Worm (Caenorhabditis elegans) whole organism, L4/young adult: ENCODE measurements around the gene C08F1.11.
"Not testable (repeated sequence)": the region's sequence is repeated elsewhere in the genome, so short reads cannot be mapped to it uniquely, and the experiment has no call there.

Experiments
- W03F9.2 ChIP-seq: fragments of 150-350 bp; optimal IDR thresholded peaks from 2 replicates; lab custom pipeline; 2014; ENCODE audit warnings: missing biosample characterization, missing genetic modification characterization
- dao-5 ChIP-seq: sonication (generic microtip); optimal IDR thresholded peaks from 2 replicates; lab custom pipeline; 2016; ENCODE audit warnings: missing genotype, missing genetic modification characterization, moderate library complexity, missing compliant biosample characterization
- him-1 ChIP-seq: sonication (generic microtip); optimal IDR thresholded peaks from 2 replicates; lab custom pipeline; 2016; ENCODE audit warnings: missing genotype, missing genetic modification reagents, missing genetic modification characterization, missing compliant biosample characterization

Gene C08F1.11

ce11 chrII:1784799-1785198 is at the start of gene C08F1.11:
TSS of gene C08F1.11 (minus strand) at chrII:1784899.
- TF ChIP-seq dao-5 (tag; lab: Kevin White, UChicago) (no peak), W03F9.2 (tag; lab: Kevin White, UChicago) (no peak), him-1 (no peak)

ce11 chrII:1831883-1832388 is 47.2 kb upstream of the C08F1.11 start, which contains the start of gene math-39:
TSS of gene math-39 (plus strand) at chrII:1832338.
- TF ChIP-seq W03F9.2 (tag; lab: Kevin White, UChicago) (no peak), him-1 (no peak), dao-5 (tag; lab: Kevin White, UChicago) (no peak)

ce11 chrII:1830182-1830682 is 45.5 kb upstream of the C08F1.11 start, which contains the start of gene math-40:
TSS of gene math-40 (plus strand) at chrII:1830632.
- TF ChIP-seq dao-5 (tag; lab: Kevin White, UChicago): no peak
- TF ChIP-seq him-1: no peak
- no peak for TF ChIP-seq W03F9.2 (tag; lab: Kevin White, UChicago)

- not testable (repeated sequence) for TF ChIP-seq W03F9.2 (tag; lab: Kevin White, UChicago); him-1; dao-5 (tag; lab: Kevin White, UChicago)
These were observed 39.6 kb upstream of the C08F1.11 start, which contains the start of gene math-41 for ce11 chrII:1824329-1824728. TSS of gene math-41 (plus strand) at chrII:1824629.

ce11 chrII:1820774-1821173 is 36.1 kb upstream of the C08F1.11 start, which contains the start of gene fbxa-3:
TSS of gene fbxa-3 (minus strand) at chrII:1820874.
- TF ChIP-seq W03F9.2 (tag; lab: Kevin White, UChicago): no peak

- TF ChIP-seq dao-5 (tag; lab: Kevin White, UChicago) (no peak), him-1 (no peak), W03F9.2 (tag; lab: Kevin White, UChicago) (peak; percentile 44)
These were observed 35.4 kb upstream of the C08F1.11 start, which contains the start of gene fbxc-19 for ce11 chrII:1819944-1820570. TSS of gene fbxc-19 (plus strand) at chrII:1820479.

- no peak for TF ChIP-seq W03F9.2 (tag; lab: Kevin White, UChicago)
- no peak for TF ChIP-seq him-1
- no peak for TF ChIP-seq dao-5 (tag; lab: Kevin White, UChicago)
These were observed 33.6 kb upstream of the C08F1.11 start, which contains the start of gene fbxb-10 for ce11 chrII:1818300-1818699. TSS of gene fbxb-10 (minus strand) at chrII:1818400.

ce11 chrII:1816053-1816452 is 31.4 kb upstream of the C08F1.11 start:
- TF ChIP-seq him-1: no peak
- TF ChIP-seq dao-5 (tag; lab: Kevin White, UChicago): no peak
- TF ChIP-seq W03F9.2 (tag; lab: Kevin White, UChicago): no peak

ce11 chrII:1808217-1808616 is 23.5 kb upstream of the C08F1.11 start, which contains the start of gene C08F1.8:
TSS of gene C08F1.8 (minus strand) at chrII:1808317.
- TF ChIP-seq dao-5 (tag; lab: Kevin White, UChicago) (no peak), him-1 (no peak), W03F9.2 (tag; lab: Kevin White, UChicago) (no peak)

- no peak for TF ChIP-seq W03F9.2 (tag; lab: Kevin White, UChicago)
- TF ChIP-seq him-1: no peak
- no peak for TF ChIP-seq dao-5 (tag; lab: Kevin White, UChicago)
These were observed 21.7 kb upstream of the C08F1.11 start, which contains the start of gene C08F1.12 for ce11 chrII:1806358-1806757. TSS of gene C08F1.12 (minus strand) at chrII:1806458.

- TF ChIP-seq W03F9.2 (tag; lab: Kevin White, UChicago) (no peak), him-1 (no peak), dao-5 (tag; lab: Kevin White, UChicago) (no peak)
These were observed 3.4 kb upstream of the C08F1.11 start, which contains the start of the genes C08F1.6 and fbxb-13 for ce11 chrII:1788087-1788486. TSS of gene C08F1.6 (minus strand) at chrII:1788187. TSS of gene fbxb-13 (plus strand) at chrII:1788277.

- no peak for TF ChIP-seq W03F9.2 (tag; lab: Kevin White, UChicago)
- no peak for TF ChIP-seq him-1
- no peak for TF ChIP-seq dao-5 (tag; lab: Kevin White, UChicago)
These were observed 2.5 kb upstream of the C08F1.11 start for ce11 chrII:1787208-1787607.

ce11 chrII:1786209-1786608 is 1.5 kb upstream of the C08F1.11 start, which contains the start of gene C08F1.10:
TSS of gene C08F1.10 (minus strand) at chrII:1786309.
- TF ChIP-seq W03F9.2 (tag; lab: Kevin White, UChicago) (no peak), him-1 (no peak), dao-5 (tag; lab: Kevin White, UChicago) (no peak)

ce11 chrII:1782474-1782873 is 2.2 kb downstream of the C08F1.11 start, which contains the start of gene math-4:
TSS of gene math-4 (minus strand) at chrII:1782574.
- no peak for TF ChIP-seq dao-5 (tag; lab: Kevin White, UChicago)
- TF ChIP-seq him-1: no peak
- no peak for TF ChIP-seq W03F9.2 (tag; lab: Kevin White, UChicago)
